Fruit fly (Drosophila melanogaster): ENCODE results near the gene CG15747.

Gene CG15747

dm6 chrX:13358240-13358799, 20.2 kb downstream of the CG15747 start (continued):
- TF ChIP-seq sisA (GFP tag; IDR thresholded peaks at IDR 0.05): no peak
- no peak for TF ChIP-seq yki (optimal IDR thresholded peaks at IDR 0.05)
- TF ChIP-seq Opbp (GFP tag; IDR thresholded peaks at IDR 0.05; ENCODE audit: partially characterized antibody): peak; percentile 34; the same call in 1 of the 3 replicates
- TF ChIP-seq Ada2b (GFP tag; IDR thresholded peaks at IDR 0.05): no peak
- no peak for TF ChIP-seq HLH54F (GFP tag; optimal IDR thresholded peaks at IDR 0.05)
- no peak for TF ChIP-seq bsh (GFP tag; optimal IDR thresholded peaks at IDR 0.05)
- TF ChIP-seq Fer3 (tag; optimal IDR thresholded peaks at IDR 0.05): no peak
- TF ChIP-seq hbn (GFP tag; IDR thresholded peaks at IDR 0.05; ENCODE audit: partially characterized antibody): peak; percentile 45; the same call in 1 of the 2 replicates
- 0 out of 2 replicates have a peak, but pooled peaks have one; percentile 18 for TF ChIP-seq CG9215 (GFP tag; IDR thresholded peaks at IDR 0.05)
- no peak for TF ChIP-seq HmgD (GFP tag; optimal IDR thresholded peaks at IDR 0.05)

- TF ChIP-seq emc (GFP tag; optimal IDR thresholded peaks at IDR 0.05) (no peak), Gug (GFP tag; IDR thresholded peaks at IDR 0.05) (no peak), CG10979 (tag; optimal IDR thresholded peaks at IDR 0.05) (no peak), gcm (GFP tag; optimal IDR thresholded peaks at IDR 0.05) (no peak), CG30403 (GFP tag; optimal IDR thresholded peaks at IDR 0.05) (no peak), sisA (GFP tag; IDR thresholded peaks at IDR 0.05) (no peak), mam (GFP tag; optimal IDR thresholded peaks at IDR 0.05) (no peak), NC2α (GFP tag; optimal IDR thresholded peaks at IDR 0.05) (no peak), CG12071 (GFP tag; optimal IDR thresholded peaks at IDR 0.05) (peak; percentile 4), Mes4 (GFP tag; optimal IDR thresholded peaks at IDR 0.05) (no peak), inv (GFP tag; IDR thresholded peaks at IDR 0.05; ENCODE audit: partially characterized antibody) (no peak), CG13296 (GFP tag; optimal IDR thresholded peaks at IDR 0.05) (no peak), CG17385 (GFP tag; optimal IDR thresholded peaks at IDR 0.05) (peak; percentile 2), Myb (GFP tag; optimal IDR thresholded peaks at IDR 0.05) (no peak), CG12769 (tag; optimal IDR thresholded peaks at IDR 0.05) (no peak), CTCF (GFP tag; optimal IDR thresholded peaks at IDR 0.05) (peak; percentile 21), CG17829 (tag; optimal IDR thresholded peaks at IDR 0.05) (no peak), Hr39 (optimal IDR thresholded peaks at IDR 0.05) (no peak), CG34376 (GFP tag; optimal IDR thresholded peaks at IDR 0.05) (peak; percentile 16), Spps (tag; optimal IDR thresholded peaks at IDR 0.05) (no peak), CG15514 (GFP tag; optimal IDR thresholded peaks at IDR 0.05) (no peak), Ets97D (GFP tag; optimal IDR thresholded peaks at IDR 0.05) (peak; percentile 46), CG18599 (GFP tag; optimal IDR thresholded peaks at IDR 0.05) (peak; percentile 1), CG6175 (GFP tag; IDR thresholded peaks at IDR 0.05) (no peak), ftz-f1 (GFP tag; optimal IDR thresholded peaks at IDR 0.05) (no peak), maf-S (GFP tag; optimal IDR thresholded peaks at IDR 0.05) (no peak), Poxn (GFP tag; IDR thresholded peaks at IDR 0.05) (no peak), CG10321 (GFP tag; IDR thresholded peaks at IDR 0.05) (no peak)
These were observed 20.8 kb downstream of the CG15747 start, which contains the start of gene Syt12 for dm6 chrX:13358948-13359347. TSS of gene Syt12 (plus strand) at chrX:13359248.

- TF ChIP-seq gt (GFP tag; IDR thresholded peaks at IDR 0.05) (no peak), hb (GFP tag; IDR thresholded peaks at IDR 0.05; ENCODE audit: partially characterized antibody) (no peak), Chrac-16 (GFP tag; optimal IDR thresholded peaks at IDR 0.05) (peak; percentile 42), HmgD (GFP tag; optimal IDR thresholded peaks at IDR 0.05) (no peak), CG11085 (GFP tag; IDR thresholded peaks at IDR 0.05) (no peak), CG1792 (GFP tag; optimal IDR thresholded peaks at IDR 0.05) (no peak), Nf-YC (tag; optimal IDR thresholded peaks at IDR 0.05) (peak; percentile 92), pita (GFP tag; optimal IDR thresholded peaks at IDR 0.05) (no peak), mld (GFP tag; IDR thresholded peaks at IDR 0.05; ENCODE audit: partially characterized antibody) (no peak), zen2 (GFP tag; IDR thresholded peaks at IDR 0.05; ENCODE audit: partially characterized antibody) (no peak), p53 (GFP tag; optimal IDR thresholded peaks at IDR 0.05) (no peak), zfh2 (GFP tag; optimal IDR thresholded peaks at IDR 0.05) (no peak), zen (tag; optimal IDR thresholded peaks at IDR 0.05) (peak; percentile 75), CG8944 (GFP tag; optimal IDR thresholded peaks at IDR 0.05) (no peak), dmrt11E (tag; optimal IDR thresholded peaks at IDR 0.05) (peak; percentile 98), usp (GFP tag; optimal IDR thresholded peaks at IDR 0.05) (no peak)
These were observed 30.0 kb downstream of the CG15747 start, which contains the start of gene dmrt11E for dm6 chrX:13368149-13368548. TSS of gene dmrt11E (plus strand) at chrX:13368191.
